Fruit fly (Drosophila melanogaster): ENCODE data around the gene fit.
A peak's percentile ranks its signal among the peaks of the same experiment; 100 is the strongest.

The fit gene

DNA sequence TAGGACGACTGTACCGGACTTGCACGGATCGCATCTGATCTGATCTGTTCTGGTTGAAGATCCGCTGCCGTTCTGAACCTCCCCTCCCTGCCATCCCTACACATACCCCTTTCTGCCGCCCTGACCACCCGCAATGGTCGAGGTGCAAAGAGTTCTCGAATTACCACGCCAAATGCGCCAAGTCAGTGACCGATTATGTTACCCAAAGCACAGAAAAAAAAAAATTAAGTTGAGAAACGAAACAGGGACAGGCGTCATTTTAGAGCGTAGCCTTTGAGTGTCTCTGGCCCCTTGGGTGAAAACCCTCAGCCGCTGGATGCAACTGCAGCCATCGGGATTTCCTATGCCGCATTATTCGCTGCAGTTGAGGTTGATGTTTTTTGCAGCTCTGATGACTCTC, 39.5 kb upstream of the fit start:
- TF ChIP-seq dmrt93B (GFP tag; optimal IDR thresholded peaks at IDR 0.05), result no peak
- TF ChIP-seq Abd-B (GFP tag; optimal IDR thresholded peaks at IDR 0.05), result no peak
- no peak for TF ChIP-seq Myc (optimal IDR thresholded peaks at IDR 0.05)
- TF ChIP-seq sv (GFP tag; optimal IDR thresholded peaks at IDR 0.05), result no peak
- no peak for TF ChIP-seq br (GFP tag; optimal IDR thresholded peaks at IDR 0.05)
- TF ChIP-seq Hnf4 (GFP tag; optimal IDR thresholded peaks at IDR 0.05), result no peak
- no peak for TF ChIP-seq pan (optimal IDR thresholded peaks at IDR 0.05)
- no peak for TF ChIP-seq N (GFP tag; optimal IDR thresholded peaks at IDR 0.05)

DNA sequence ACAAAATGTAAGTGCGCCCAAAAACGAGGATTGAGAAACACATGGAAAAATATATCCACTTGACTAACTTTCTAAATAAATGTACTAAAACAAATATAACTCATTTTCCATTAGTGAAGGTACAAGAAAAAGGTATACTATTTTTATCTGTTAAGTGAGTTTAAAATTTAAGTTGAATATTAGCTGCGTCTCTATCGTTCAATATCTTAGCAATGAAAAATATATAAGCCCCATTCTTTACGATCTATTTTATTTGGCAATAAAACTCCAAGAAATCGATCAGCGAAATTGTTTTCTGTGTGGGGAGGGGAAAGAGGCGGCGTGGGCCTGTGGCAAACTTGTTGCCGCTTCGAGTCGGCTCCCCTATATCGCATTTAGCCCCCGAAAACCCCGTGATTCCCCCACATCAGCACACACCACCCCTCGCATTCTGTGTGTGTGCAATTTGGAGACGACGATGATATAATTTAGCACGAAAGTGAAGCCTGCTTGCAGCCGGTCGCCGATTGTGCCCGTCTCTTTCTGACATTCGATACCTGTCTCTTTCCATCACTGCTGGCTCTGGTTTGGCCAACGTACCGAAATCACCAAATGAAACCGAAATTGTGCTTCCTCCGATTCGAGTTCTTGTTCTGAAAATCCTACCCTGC, 38.5 kb upstream of the fit start:
- peak; percentile 28 for TF ChIP-seq Hnf4 (GFP tag; optimal IDR thresholded peaks at IDR 0.05)
- TF ChIP-seq Abd-B (GFP tag; optimal IDR thresholded peaks at IDR 0.05), result no peak
- peak; percentile 26 for TF ChIP-seq dmrt93B (GFP tag; optimal IDR thresholded peaks at IDR 0.05)
- TF ChIP-seq N (GFP tag; optimal IDR thresholded peaks at IDR 0.05), result no peak
- TF ChIP-seq Sp1 (GFP tag; optimal IDR thresholded peaks at IDR 0.05), result peak; percentile 58
- TF ChIP-seq Dfd (GFP tag; optimal IDR thresholded peaks at IDR 0.05), result no peak
- TF ChIP-seq brk (GFP tag; optimal IDR thresholded peaks at IDR 0.05), result no peak
- TF ChIP-seq sage (GFP tag; optimal IDR thresholded peaks at IDR 0.05), result no peak
- TF ChIP-seq Myc (optimal IDR thresholded peaks at IDR 0.05), result no peak
- no peak for TF ChIP-seq usp (GFP tag; optimal IDR thresholded peaks at IDR 0.05)
- TF ChIP-seq dl (GFP tag; optimal IDR thresholded peaks at IDR 0.05; ENCODE audit: insufficient read depth in 1 of 2, partially characterized antibody in 2 of 2), result no peak
- TF ChIP-seq CrebA (GFP tag; optimal IDR thresholded peaks at IDR 0.05; ENCODE audit: borderline replicate concordance), result no peak
- peak in 1 of 2 experiments; percentile 53 for TF ChIP-seq foxo (GFP tag; optimal IDR thresholded peaks at IDR 0.05)
- no peak for TF ChIP-seq Hr78 (GFP tag; optimal IDR thresholded peaks at IDR 0.05)
- TF ChIP-seq Vsx2 (GFP tag; optimal IDR thresholded peaks at IDR 0.05; ENCODE audit: partially characterized antibody), result no peak
- TF ChIP-seq br (GFP tag; optimal IDR thresholded peaks at IDR 0.05), result peak; percentile 27
- no peak for TF ChIP-seq jim (GFP tag; optimal IDR thresholded peaks at IDR 0.05)
- TF ChIP-seq dsf (GFP tag; optimal IDR thresholded peaks at IDR 0.05; ENCODE audit: borderline replicate concordance), result no peak
- no peak for TF ChIP-seq Rel (GFP tag; optimal IDR thresholded peaks at IDR 0.05)
- TF ChIP-seq Rel (tag; optimal IDR thresholded peaks at IDR 0.05), result peak; percentile 88
- no peak for TF ChIP-seq CG32264 (GFP tag; optimal IDR thresholded peaks at IDR 0.05)
- TF ChIP-seq HLH106 (tag; optimal IDR thresholded peaks at IDR 0.05), result peak; percentile 67
- TF ChIP-seq Mio (GFP tag; optimal IDR thresholded peaks at IDR 0.05), result no peak
- no peak for TF ChIP-seq Jra (GFP tag; optimal IDR thresholded peaks at IDR 0.05)
- TF ChIP-seq tai (GFP tag; optimal IDR thresholded peaks at IDR 0.05), result no peak
- peak; percentile 58 for TF ChIP-seq fru (GFP tag; optimal IDR thresholded peaks at IDR 0.05)
- TF ChIP-seq OdsH (GFP tag; optimal IDR thresholded peaks at IDR 0.05), result peak; percentile 68
- TF ChIP-seq woc (GFP tag; optimal IDR thresholded peaks at IDR 0.05), result no peak
- peak; percentile 71 for TF ChIP-seq ey (GFP tag; optimal IDR thresholded peaks at IDR 0.05)
- peak; percentile 67 for TF ChIP-seq h (GFP tag; optimal IDR thresholded peaks at IDR 0.05)
- TF ChIP-seq Dif (GFP tag; optimal IDR thresholded peaks at IDR 0.05; ENCODE audit: partially characterized antibody), result no peak
- TF ChIP-seq sv (GFP tag; optimal IDR thresholded peaks at IDR 0.05), result no peak
- TF ChIP-seq psq (GFP tag; optimal IDR thresholded peaks at IDR 0.05), result peak; percentile 43
- no peak for TF ChIP-seq lola (GFP tag; optimal IDR thresholded peaks at IDR 0.05)
- TF ChIP-seq rgr (GFP tag; optimal IDR thresholded peaks at IDR 0.05), result peak; percentile 49
- no peak for TF ChIP-seq GATAd (GFP tag; optimal IDR thresholded peaks at IDR 0.05)
- peak; percentile 25 for TF ChIP-seq CG9705 (GFP tag; optimal IDR thresholded peaks at IDR 0.05)
- no peak for TF ChIP-seq Hr83 (GFP tag; optimal IDR thresholded peaks at IDR 0.05; ENCODE audit: poor library complexity, severe bottlenecking)
- no peak for TF ChIP-seq pan (optimal IDR thresholded peaks at IDR 0.05)

DNA sequence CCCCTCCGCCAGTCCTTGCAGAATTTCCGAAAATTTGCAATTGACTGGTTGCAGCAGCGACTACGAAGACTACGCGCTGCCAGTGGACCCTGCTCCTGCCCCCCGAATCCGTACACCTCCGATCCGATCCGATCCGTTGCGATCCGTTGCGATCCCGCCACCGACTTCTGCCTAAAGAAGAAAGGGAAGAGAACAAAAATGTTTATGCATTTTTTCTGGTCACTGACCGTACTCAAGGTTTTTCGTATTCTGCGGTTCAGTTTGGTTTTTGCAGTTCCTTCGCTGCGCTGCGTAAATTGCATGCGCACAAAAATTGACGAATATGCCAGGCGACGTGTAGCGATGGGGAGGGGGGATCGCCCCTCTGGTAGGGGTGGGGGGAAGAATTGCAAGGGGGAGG, 38.0 kb upstream of the fit start:
- TF ChIP-seq ey (GFP tag; optimal IDR thresholded peaks at IDR 0.05) (no peak), psq (GFP tag; optimal IDR thresholded peaks at IDR 0.05) (no peak), OdsH (GFP tag; optimal IDR thresholded peaks at IDR 0.05) (no peak), pan (optimal IDR thresholded peaks at IDR 0.05) (no peak), Jra (GFP tag; optimal IDR thresholded peaks at IDR 0.05) (no peak), Rel (GFP tag; optimal IDR thresholded peaks at IDR 0.05) (no peak), Rel (tag; optimal IDR thresholded peaks at IDR 0.05) (peak; percentile 28), sage (GFP tag; optimal IDR thresholded peaks at IDR 0.05) (no peak), Vsx2 (GFP tag; optimal IDR thresholded peaks at IDR 0.05; ENCODE audit: partially characterized antibody) (no peak)

Data from whole organism, wandering third instar larva.